Fruit fly (Drosophila melanogaster): ENCODE measurements around the gene CG4911.

Gene CG4911

dm6 chr3L:9121289-9121688 lies 48.8 kb upstream of the CG4911 start (continued):
- TF ChIP-seq Adf1 (GFP tag; IDR thresholded peaks at IDR 0.05) (no peak), CG10321 (GFP tag; IDR thresholded peaks at IDR 0.05) (no peak), CG14965 (GFP tag; optimal IDR thresholded peaks at IDR 0.05; ENCODE audit: borderline replicate concordance) (no peak), Atf6 (GFP tag; IDR thresholded peaks at IDR 0.05) (no peak), Bteb2 (GFP tag; optimal IDR thresholded peaks at IDR 0.05) (no peak), Nf-YC (tag; optimal IDR thresholded peaks at IDR 0.05) (peak; percentile 26), phol (tag; optimal IDR thresholded peaks at IDR 0.05) (no peak), Sox100B (GFP tag; optimal IDR thresholded peaks at IDR 0.05) (no peak), cg (GFP tag; optimal IDR thresholded peaks at IDR 0.05) (peak; percentile 59), CG11696 (GFP tag; IDR thresholded peaks at IDR 0.05) (no peak), crol (GFP tag; IDR thresholded peaks at IDR 0.05) (no peak), Hr3 (GFP tag; optimal IDR thresholded peaks at IDR 0.05) (no peak), dati (GFP tag; IDR thresholded peaks at IDR 0.05) (no peak), Vsx1 (GFP tag; optimal IDR thresholded peaks at IDR 0.05) (no peak), Awh (GFP tag; IDR thresholded peaks at IDR 0.05) (no peak), esg (GFP tag; conservative IDR thresholded peaks at IDR 0.05) (no peak), pum (GFP tag; optimal IDR thresholded peaks at IDR 0.05) (no peak), klu (GFP tag; IDR thresholded peaks at IDR 0.05) (no peak), CG18011 (GFP tag; optimal IDR thresholded peaks at IDR 0.05) (no peak), lmd (GFP tag; IDR thresholded peaks at IDR 0.05) (no peak), CG17829 (tag; optimal IDR thresholded peaks at IDR 0.05) (no peak), CG11560 (tag; IDR thresholded peaks at IDR 0.05) (no peak), ems (GFP tag; optimal IDR thresholded peaks at IDR 0.05) (no peak), inv (GFP tag; IDR thresholded peaks at IDR 0.05; ENCODE audit: partially characterized antibody) (no peak), CG12659 (GFP tag; optimal IDR thresholded peaks at IDR 0.05) (no peak), CG4820 (GFP tag; optimal IDR thresholded peaks at IDR 0.05) (no peak), Atf3 (GFP tag; optimal IDR thresholded peaks at IDR 0.05) (no peak), CG2199 (GFP tag; IDR thresholded peaks at IDR 0.05) (no peak), stc (GFP tag; IDR thresholded peaks at IDR 0.05) (no peak; the same call in 1 of the 2 replicates), gsb-n (tag; optimal IDR thresholded peaks at IDR 0.05) (no peak), pb (GFP tag; optimal IDR thresholded peaks at IDR 0.05) (no peak), twi (tag; optimal IDR thresholded peaks at IDR 0.05) (peak; percentile 58), MESR4 (GFP tag; optimal IDR thresholded peaks at IDR 0.05) (no peak), sd (tag; optimal IDR thresholded peaks at IDR 0.05) (no peak), Jarid2 (GFP tag; optimal IDR thresholded peaks at IDR 0.05) (no peak), CG1792 (GFP tag; optimal IDR thresholded peaks at IDR 0.05) (no peak), bowl (GFP tag; IDR thresholded peaks at IDR 0.05) (no peak), yki (optimal IDR thresholded peaks at IDR 0.05) (no peak), ci (GFP tag; IDR thresholded peaks at IDR 0.05) (peak; percentile 60; the same call in 1 of the 3 replicates), corto (GFP tag; optimal IDR thresholded peaks at IDR 0.05) (no peak), usp (GFP tag; optimal IDR thresholded peaks at IDR 0.05) (no peak), Gug (GFP tag; IDR thresholded peaks at IDR 0.05) (no peak), disco-r (GFP tag; optimal IDR thresholded peaks at IDR 0.05) (no peak), al (GFP tag; IDR thresholded peaks at IDR 0.05) (no peak), tgo (GFP tag; IDR thresholded peaks at IDR 0.05) (no peak), D (optimal IDR thresholded peaks at IDR 0.05) (no peak), D (GFP tag; optimal IDR thresholded peaks at IDR 0.05) (no peak), CG13894 (tag; optimal IDR thresholded peaks at IDR 0.05) (peak; percentile 76), sc (optimal IDR thresholded peaks at IDR 0.05) (no peak), sc (GFP tag; optimal IDR thresholded peaks at IDR 0.05) (no peak), Six4 (GFP tag; optimal IDR thresholded peaks at IDR 0.05) (no peak), zf30C (GFP tag; optimal IDR thresholded peaks at IDR 0.05) (no peak), Stat92E (GFP tag; optimal IDR thresholded peaks at IDR 0.05) (no peak), dysf (GFP tag; IDR thresholded peaks at IDR 0.05) (no peak)
